Fruit fly (Drosophila melanogaster) whole organism, embryonic: Measurements from ENCODE around the gene DCAF12.

ENCODE experiments used
- ATbp ChIP-seq: fragments of 200-800 bp; sonication (Bioruptor generic); optimal IDR thresholded peaks from 2 replicates; lab custom pipeline; 2017; ENCODE audit warnings: missing biosample characterization, mild to moderate bottlenecking, missing genetic modification characterization, missing genetic modification reagents
- Adf1 ChIP-seq: fragments of 200-800 bp; sonication (Bioruptor generic); IDR thresholded peaks from 2 replicates; pipeline ENCODE4 v1.3.6; 2022; ENCODE audit warnings: missing biosample characterization, missing genetic modification characterization
- Bdp1 ChIP-seq: fragments of 200-800 bp; sonication (Bioruptor generic); optimal IDR thresholded peaks from 3 replicates; lab custom pipeline; 2016; ENCODE audit warnings: missing biosample characterization, missing genetic modification characterization
- Bgb ChIP-seq: fragments of 200-800 bp; sonication (Bioruptor generic); IDR thresholded peaks from 2 replicates; pipeline ENCODE4 v1.3.6; 2022; ENCODE audit warnings: missing biosample characterization, missing genetic modification characterization; ENCODE audit not compliant: partially characterized antibody
- CG10321 ChIP-seq: fragments of 200-800 bp; sonication (Bioruptor generic); IDR thresholded peaks from 2 replicates; pipeline ENCODE4 v1.3.6; 2022; ENCODE audit warnings: missing biosample characterization, missing genetic modification characterization
- CG10462 ChIP-seq: fragments of 200-800 bp; sonication (Bioruptor generic); optimal IDR thresholded peaks from 2 replicates; lab custom pipeline; 2016; ENCODE audit warnings: missing biosample characterization, missing genetic modification characterization
- CG13894 ChIP-seq: fragments of 200-800 bp; sonication (Bioruptor generic); optimal IDR thresholded peaks from 3 replicates; lab custom pipeline; 2018; ENCODE audit warnings: missing biosample characterization, mild to moderate bottlenecking, missing genetic modification characterization, moderate library complexity
- CG1647 ChIP-seq: fragments of 200-800 bp; sonication (Bioruptor generic); optimal IDR thresholded peaks from 3 replicates; lab custom pipeline; 2016; ENCODE audit warnings: missing biosample characterization, missing genetic modification characterization
- CG17186 ChIP-seq: fragments of 200-800 bp; sonication (Bioruptor generic); optimal IDR thresholded peaks from 3 replicates; lab custom pipeline; 2017; ENCODE audit warnings: missing biosample characterization, missing genetic modification reagents, missing genetic modification characterization
- CG17829 ChIP-seq: fragments of 200-800 bp; optimal IDR thresholded peaks from 2 replicates; lab custom pipeline; 2019; ENCODE audit warnings: missing biosample characterization, mild to moderate bottlenecking, missing genetic modification characterization, moderate library complexity
- CG18011 ChIP-seq: fragments of 200-800 bp; sonication (Bioruptor generic); optimal IDR thresholded peaks from 2 replicates; lab custom pipeline; 2017; ENCODE audit warnings: missing biosample characterization, missing genetic modification characterization, mild to moderate bottlenecking, moderate library complexity, missing genotype
- CG18262 ChIP-seq: fragments of 200-800 bp; optimal IDR thresholded peaks from 3 replicates; lab custom pipeline; 2019; ENCODE audit warnings: missing biosample characterization, mild to moderate bottlenecking, missing genetic modification characterization, moderate library complexity
- CG18599 ChIP-seq: fragments of 200-800 bp; sonication (Bioruptor generic); optimal IDR thresholded peaks from 3 replicates; lab custom pipeline; 2017; ENCODE audit warnings: missing biosample characterization, missing genetic modification characterization, mild to moderate bottlenecking, moderate library complexity, missing genetic modification reagents
- CG2202 ChIP-seq: fragments of 200-800 bp; sonication (Bioruptor generic); optimal IDR thresholded peaks from 2 replicates; lab custom pipeline; 2018; ENCODE audit warnings: missing biosample characterization, mild to moderate bottlenecking, missing genetic modification characterization
- CG30020 ChIP-seq: fragments of 200-800 bp; optimal IDR thresholded peaks from 2 replicates; lab custom pipeline; 2019; ENCODE audit warnings: missing biosample characterization, mild to moderate bottlenecking, missing genetic modification characterization, moderate library complexity
- CG31224 ChIP-seq: fragments of 200-800 bp; sonication (Bioruptor generic); IDR thresholded peaks from 2 replicates; pipeline ENCODE4 v1.3.6; 2022; ENCODE audit warnings: missing biosample characterization, missing genetic modification characterization
- CG34224 ChIP-seq: fragments of 200-800 bp; sonication (Bioruptor generic); IDR thresholded peaks from 3 replicates; pipeline ENCODE4 v1.3.6; 2022; ENCODE audit warnings: missing biosample characterization, missing genetic modification characterization; ENCODE audit not compliant: partially characterized antibody
- CG4707 ChIP-seq: fragments of 200-800 bp; sonication (Bioruptor generic); optimal IDR thresholded peaks from 2 replicates; lab custom pipeline; 2018; ENCODE audit warnings: missing biosample characterization, mild to moderate bottlenecking, missing genetic modification characterization, moderate library complexity
- CG4730 ChIP-seq: fragments of 200-800 bp; sonication (Bioruptor generic); IDR thresholded peaks from 2 replicates; pipeline ENCODE4 v1.3.6; 2022; ENCODE audit warnings: missing biosample characterization, missing genetic modification characterization
- CG6689 ChIP-seq: fragments of 200-800 bp; sonication (Bioruptor generic); IDR thresholded peaks from 2 replicates; pipeline ENCODE4 v1.3.6; 2022; ENCODE audit warnings: missing biosample characterization, missing genetic modification characterization
- CG7271 ChIP-seq: fragments of 200-800 bp; sonication (Bioruptor generic); optimal IDR thresholded peaks from 2 replicates; lab custom pipeline; 2018; ENCODE audit warnings: missing biosample characterization, mild to moderate bottlenecking, missing genetic modification characterization, moderate library complexity
- CG7372 ChIP-seq: fragments of 200-800 bp; sonication (Bioruptor generic); IDR thresholded peaks from 2 replicates; pipeline ENCODE4 v1.3.6; 2022; ENCODE audit warnings: missing biosample characterization, missing genetic modification characterization
- Dp ChIP-seq: fragments of 200-800 bp; sonication (Bioruptor generic); optimal IDR thresholded peaks from 2 replicates; lab custom pipeline; 2018; ENCODE audit warnings: missing biosample characterization, mild to moderate bottlenecking, missing genetic modification characterization, moderate library complexity
- GATAe ChIP-seq: fragments of 200-800 bp; sonication (Bioruptor generic); conservative IDR thresholded peaks from 2 replicates; pipeline ENCODE4 v1.3.6; 2022; ENCODE audit warnings: missing biosample characterization, missing genetic modification characterization
- H2.0 ChIP-seq: fragments of 200-800 bp; sonication (Bioruptor generic); IDR thresholded peaks from 2 replicates; pipeline ENCODE4 v1.3.6; 2022; ENCODE audit warnings: missing biosample characterization, missing genetic modification characterization
- HHEX ChIP-seq: fragments of 200-800 bp; sonication (Bioruptor generic); optimal IDR thresholded peaks from 3 replicates; lab custom pipeline; 2017; ENCODE audit warnings: missing biosample characterization, mild to moderate bottlenecking, missing genetic modification characterization, missing genetic modification reagents
- HLH4C ChIP-seq: fragments of 200-800 bp; sonication (Bioruptor generic); IDR thresholded peaks from 3 replicates; pipeline ENCODE4 v1.3.6; 2022; ENCODE audit warnings: missing biosample characterization, missing genetic modification characterization; ENCODE audit not compliant: partially characterized antibody
- HLHmδ ChIP-seq: fragments of 200-800 bp; sonication (Bioruptor generic); optimal IDR thresholded peaks from 2 replicates; lab custom pipeline; 2018; ENCODE audit warnings: missing biosample characterization, mild to moderate bottlenecking, missing genetic modification characterization, moderate library complexity
- Lhr ChIP-seq: fragments of 200-800 bp; sonication (Bioruptor generic); optimal IDR thresholded peaks from 3 replicates; lab custom pipeline; 2017; ENCODE audit warnings: mild to moderate bottlenecking, missing biosample characterization, missing genetic modification reagents, missing genetic modification characterization
- Lpt ChIP-seq: fragments of >200 bp; optimal IDR thresholded peaks from 2 replicates; lab custom pipeline; 2018; ENCODE audit warnings: missing biosample characterization, missing genetic modification characterization
- Oaz ChIP-seq: fragments of 200-800 bp; sonication (Bioruptor generic); IDR thresholded peaks from 2 replicates; pipeline ENCODE4 v1.3.6; 2022; ENCODE audit warnings: missing biosample characterization, missing genetic modification characterization
- Sry-δ ChIP-seq: fragments of 200-800 bp; sonication (Bioruptor generic); optimal IDR thresholded peaks from 2 replicates; lab custom pipeline; 2016; ENCODE audit warnings: missing biosample characterization, missing genetic modification characterization
- Ssrp ChIP-seq: fragments of 200-800 bp; sonication (Bioruptor generic); optimal IDR thresholded peaks from 2 replicates; lab custom pipeline; 2018; ENCODE audit warnings: missing biosample characterization, mild to moderate bottlenecking, missing genetic modification characterization, moderate library complexity
- Xrp1 ChIP-seq: fragments of 200-800 bp; sonication (Bioruptor generic); IDR thresholded peaks from 2 replicates; pipeline ENCODE4 v1.3.6; 2022; ENCODE audit warnings: missing biosample characterization, missing genetic modification characterization
- ase ChIP-seq: fragments of 200-800 bp; sonication (Bioruptor generic); IDR thresholded peaks from 3 replicates; pipeline ENCODE4 v1.3.6; 2022; ENCODE audit warnings: missing biosample characterization, missing genetic modification characterization
- btn ChIP-seq: fragments of 200-800 bp; sonication (Bioruptor generic); optimal IDR thresholded peaks from 2 replicates; lab custom pipeline; 2016; ENCODE audit warnings: missing biosample characterization, missing genetic modification characterization
- eve ChIP-seq, 2 experiments: fragments of >200 bp; optimal IDR thresholded peaks; 2 replicates each; lab custom pipeline; 2017; ENCODE audit warnings: missing biosample characterization in 2 of 2, missing genetic modification characterization in 2 of 2
- exex ChIP-seq: fragments of 200-800 bp; sonication (Bioruptor generic); optimal IDR thresholded peaks from 4 replicates; lab custom pipeline; 2018; ENCODE audit warnings: missing biosample characterization, mild to moderate bottlenecking, missing genetic modification characterization, moderate library complexity
- gsb-n ChIP-seq: fragments of 200-800 bp; sonication (Bioruptor generic); optimal IDR thresholded peaks from 3 replicates; lab custom pipeline; 2018; ENCODE audit warnings: missing biosample characterization, mild to moderate bottlenecking, missing genetic modification characterization
- lov ChIP-seq, 2 experiments: fragments of 200-800 bp in 1 of 2; fragments of >200 bp in 1 of 2; sonication (Bioruptor generic) in 1 of 2; IDR thresholded peaks in 1 of 2; optimal IDR thresholded peaks in 1 of 2; 2 replicates in 1 of 2; 3 replicates in 1 of 2; pipeline versions ENCODE4 v1.3.6 to Lab custom; 2017 to 2022; ENCODE audit warnings: missing biosample characterization in 1 of 2, missing genetic modification characterization in 1 of 2
- mirr ChIP-seq: fragments of 200-800 bp; sonication (Bioruptor generic); optimal IDR thresholded peaks from 3 replicates; lab custom pipeline; 2018; ENCODE audit warnings: missing biosample characterization, mild to moderate bottlenecking, missing genetic modification characterization
- nerfin-2 ChIP-seq: fragments of 200-800 bp; sonication (Bioruptor generic); IDR thresholded peaks from 2 replicates; pipeline ENCODE4 v1.3.6; 2022; ENCODE audit warnings: missing biosample characterization, missing genetic modification characterization; ENCODE audit not compliant: partially characterized antibody
- onecut ChIP-seq: fragments of 200-800 bp; sonication (Bioruptor generic); IDR thresholded peaks from 2 replicates; pipeline ENCODE4 v1.3.6; 2022; ENCODE audit warnings: missing biosample characterization, missing genetic modification characterization
- repo ChIP-seq: fragments of 200-800 bp; sonication (Bioruptor generic); optimal IDR thresholded peaks from 2 replicates; lab custom pipeline; 2016; ENCODE audit warnings: missing biosample characterization, missing genetic modification characterization
- ro ChIP-seq: fragments of 200-800 bp; sonication (Bioruptor generic); IDR thresholded peaks from 2 replicates; pipeline ENCODE4 v1.3.6; 2022; ENCODE audit warnings: missing biosample characterization, missing genetic modification characterization
- sd ChIP-seq: fragments of 200-800 bp; sonication (Bioruptor generic); optimal IDR thresholded peaks from 3 replicates; lab custom pipeline; 2018; ENCODE audit warnings: missing biosample characterization, mild to moderate bottlenecking, missing genetic modification characterization, moderate library complexity
- sens-2 ChIP-seq: fragments of 200-800 bp; sonication (Bioruptor generic); IDR thresholded peaks from 2 replicates; pipeline ENCODE4 v1.3.6; 2022; ENCODE audit warnings: missing biosample characterization, missing genetic modification characterization
- seq ChIP-seq: fragments of 200-800 bp; sonication (Bioruptor generic); IDR thresholded peaks from 2 replicates; pipeline ENCODE4 v1.3.6; 2022; ENCODE audit warnings: missing biosample characterization, missing genetic modification characterization
- tin ChIP-seq: fragments of 200-800 bp; sonication (Bioruptor generic); optimal IDR thresholded peaks from 3 replicates; lab custom pipeline; 2016; ENCODE audit warnings: missing biosample characterization, missing genetic modification characterization

The DCAF12 gene

dm6 chr3R:11992934-11993670 lies 23.7 kb downstream of the DCAF12 start, which contains the start of gene mfas (continued):
- TF ChIP-seq HLH4C, result peak; percentile 36; the same call in 1 of the 3 replicates
- TF ChIP-seq CG17829 (tag; lab: Kevin White, UChicago), result peak; percentile 4
- TF ChIP-seq repo (GFP tag; lab: Kevin White, UChicago), result no peak
- no peak for TF ChIP-seq Bdp1 (GFP tag; lab: Kevin White, UChicago)
- TF ChIP-seq Lpt (GFP tag; lab: Kevin White, UChicago), result no peak
- TF ChIP-seq CG31224 (GFP tag; lab: Robert Waterston, UW), result no peak
- TF ChIP-seq ATbp, result peak; percentile 72
- peak; percentile 29 for TF ChIP-seq mirr (GFP tag; lab: Kevin White, UChicago)
- no peak for TF ChIP-seq GATAe (GFP tag; lab: Robert Waterston, UW)
- TF ChIP-seq CG34224 (GFP tag; lab: Robert Waterston, UW), result no peak; the same call in 2 of the 3 replicates
- no peak for TF ChIP-seq nerfin-2 (GFP tag; lab: Robert Waterston, UW)
- no peak for TF ChIP-seq Ssrp (tag; lab: Kevin White, UChicago)
- TF ChIP-seq CG30020, result no peak
- TF ChIP-seq exex (tag; lab: Kevin White, UChicago), result no peak
- peak; percentile 17 for TF ChIP-seq CG1647 (GFP tag; lab: Kevin White, UChicago)
- no peak for TF ChIP-seq eve (GFP tag; optimal IDR thresholded peaks at IDR 0.05; lab: Kevin White, UChicago)
- TF ChIP-seq CG18262, result peak; percentile 2
- no peak for TF ChIP-seq CG17186
- TF ChIP-seq Dp (GFP tag; lab: Kevin White, UChicago), result no peak
- TF ChIP-seq CG18599 (GFP tag; lab: Kevin White, UChicago), result peak; percentile 26
- TF ChIP-seq Adf1 (GFP tag; lab: Robert Waterston, UW), result peak; percentile 89
- TF ChIP-seq Lhr, result no peak
- peak; percentile 19; the same call in 1 of the 2 replicates for TF ChIP-seq onecut (GFP tag; lab: Robert Waterston, UW)
- TF ChIP-seq CG6689, result no peak
- no peak for TF ChIP-seq btn (GFP tag; lab: Kevin White, UChicago)
- no peak for TF ChIP-seq sd (tag; lab: Kevin White, UChicago)
- TF ChIP-seq H2.0 (GFP tag; lab: Robert Waterston, UW), result no peak
- TF ChIP-seq CG7372 (GFP tag; lab: Robert Waterston, UW), result no peak
- no peak for TF ChIP-seq Sry-δ (GFP tag; lab: Kevin White, UChicago)
- no peak for TF ChIP-seq CG4730
- peak; percentile 37 for TF ChIP-seq gsb-n (tag; lab: Kevin White, UChicago)
- no peak for TF ChIP-seq ase (GFP tag; lab: Robert Waterston, UW)
- TF ChIP-seq CG13894 (tag; lab: Kevin White, UChicago), result no peak
- TF ChIP-seq Oaz (GFP tag; lab: Robert Waterston, UW), result no peak
- TF ChIP-seq ro (GFP tag; lab: Robert Waterston, UW), result no peak
- TF ChIP-seq Bgb, result peak; percentile 7; the same call in 1 of the 2 replicates
- TF ChIP-seq Xrp1 (GFP tag; lab: Robert Waterston, UW), result peak; percentile 16
- no peak for TF ChIP-seq CG2202
- TF ChIP-seq CG7271 (tag; lab: Kevin White, UChicago), result no peak
- TF ChIP-seq lov (optimal IDR thresholded peaks at IDR 0.05; lab: Kevin White, UChicago), result no peak
- TF ChIP-seq lov (GFP tag; IDR thresholded peaks at IDR 0.05; lab: Robert Waterston, UW), result no peak; the same call in 2 of the 3 replicates
- TF ChIP-seq CG10462 (GFP tag; lab: Kevin White, UChicago), result no peak
- peak; percentile 6 for TF ChIP-seq CG4707 (GFP tag; lab: Kevin White, UChicago)
- TF ChIP-seq HHEX (GFP tag; lab: Kevin White, UChicago), result peak; percentile 17
- no peak for TF ChIP-seq tin (GFP tag; lab: Kevin White, UChicago)
- no peak for TF ChIP-seq HLHmδ (GFP tag; lab: Kevin White, UChicago)
- TF ChIP-seq sens-2 (GFP tag; lab: Robert Waterston, UW), result no peak
- no peak for TF ChIP-seq CG10321 (GFP tag; lab: Robert Waterston, UW)
- 0 out of 2 replicates have a peak, but pooled peaks have one; percentile 9 for TF ChIP-seq seq
- no peak for TF ChIP-seq CG18011 (GFP tag; lab: Kevin White, UChicago)
